Worm (Caenorhabditis elegans) whole organism, L1 larva: Measurements from ENCODE around the gene trim-21.

Experiments used
- ets-5 ChIP-seq: fragments of 200-800 bp; sonication (Bioruptor generic); IDR thresholded peaks from 2 replicates; pipeline ENCODE4 v1.3.6; 2022; ENCODE audit warnings: missing genetic modification characterization, missing compliant biosample characterization
- fkh-4 ChIP-seq: sonication (generic microtip); optimal IDR thresholded peaks from 2 replicates; lab custom pipeline; 2016; ENCODE audit warnings: missing compliant biosample characterization, missing genetic modification characterization, borderline replicate concordance
- lir-3 ChIP-seq: sonication (generic microtip); optimal IDR thresholded peaks from 2 replicates; lab custom pipeline; 2016; ENCODE audit warnings: mild to moderate bottlenecking, missing genetic modification characterization, moderate library complexity, missing compliant biosample characterization; ENCODE audit not compliant: poor library complexity
- lsy-2 ChIP-seq, 2 experiments: fragments of 150-350 bp; optimal IDR thresholded peaks; 2 replicates each; lab custom pipeline; 2014; ENCODE audit warnings: missing biosample characterization in 2 of 2, missing genetic modification characterization in 2 of 2
- mdl-1 ChIP-seq, 2 experiments: fragments of 150-350 bp; optimal IDR thresholded peaks; 2 replicates each; lab custom pipeline; 2014 to 2017; ENCODE audit warnings: missing biosample characterization in 2 of 2, missing genetic modification characterization in 2 of 2, inconsistent platforms in 1 of 2
- nhr-11 ChIP-seq: fragments of 150-350 bp; optimal IDR thresholded peaks from 2 replicates; lab custom pipeline; 2014; ENCODE audit warnings: missing biosample characterization, missing genetic modification characterization
- nhr-28 ChIP-seq: fragments of 150-350 bp; optimal IDR thresholded peaks from 2 replicates; lab custom pipeline; 2014; ENCODE audit warnings: missing biosample characterization, missing genetic modification characterization
- nhr-47 ChIP-seq: sonication (generic microtip); optimal IDR thresholded peaks from 2 replicates; lab custom pipeline; 2016; ENCODE audit warnings: mild to moderate bottlenecking, missing genetic modification characterization, moderate library complexity, missing compliant biosample characterization
- nhr-76 ChIP-seq: sonication (generic microtip); optimal IDR thresholded peaks from 2 replicates; lab custom pipeline; 2017; ENCODE audit warnings: missing biosample characterization, missing genetic modification characterization
- skn-1 ChIP-seq: fragments of 150-350 bp; optimal IDR thresholded peaks from 2 replicates; lab custom pipeline; 2014; ENCODE audit warnings: missing biosample characterization, missing genetic modification characterization
- snpc-4 ChIP-seq: fragments of 150-350 bp; optimal IDR thresholded peaks from 2 replicates; lab custom pipeline; 2014; ENCODE audit warnings: missing biosample characterization, missing genetic modification characterization
- sox-4 ChIP-seq: sonication (generic microtip); optimal IDR thresholded peaks from 2 replicates; lab custom pipeline; 2016; ENCODE audit warnings: missing genetic modification characterization, missing compliant biosample characterization
- unc-62 ChIP-seq: fragments of 150-350 bp; optimal IDR thresholded peaks from 2 replicates; lab custom pipeline; 2014; ENCODE audit warnings: missing biosample characterization, missing genetic modification reagents, missing genetic modification characterization
- ztf-11 ChIP-seq, 2 experiments: sonication (generic microtip); optimal IDR thresholded peaks; 2 replicates each; lab custom pipeline; 2016 to 2017; ENCODE audit warnings: missing genetic modification characterization in 2 of 2, missing biosample characterization in 1 of 2, missing compliant biosample characterization in 1 of 2

- TF ChIP-seq sox-4 (tag; lab: Kevin White, UChicago) (no peak), snpc-4 (tag; lab: Kevin White, UChicago) (no peak), lir-3 (tag; lab: Kevin White, UChicago) (no peak), ztf-11 (tag; optimal IDR thresholded peaks at IDR 0.05; lab: Kevin White, UChicago) (no peak), mdl-1 (tag; optimal IDR thresholded peaks at IDR 0.05; lab: Kevin White, UChicago) (no peak), nhr-11 (tag; lab: Kevin White, UChicago) (no peak), nhr-28 (tag; lab: Kevin White, UChicago) (no peak), lsy-2 (tag; optimal IDR thresholded peaks at IDR 0.05; lab: Kevin White, UChicago) (no peak), ets-5 (GFP tag; lab: Robert Waterston, UW) (no peak), skn-1 (tag; lab: Kevin White, UChicago) (no peak), unc-62 (GFP tag; lab: Kevin White, UChicago) (no peak), nhr-47 (tag; lab: Kevin White, UChicago) (no peak), fkh-4 (tag; lab: Kevin White, UChicago) (no peak), nhr-76 (tag; lab: Kevin White, UChicago) (no peak)
These were observed 40.4 kb upstream of the trim-21 start, which contains the start of gene F43C11.3 for ce11 chrII:2353012-2353411.
